Fruit fly (Drosophila melanogaster): Measurements from ENCODE around the gene CG15387.

CG15387 gene

dm6 chr2L:2177969-2178809, 47.9 kb downstream of the CG15387 start, which contains the start of gene aop (continued):
- TF ChIP-seq pita (GFP tag; optimal IDR thresholded peaks at IDR 0.05) (no peak), ato (GFP tag; IDR thresholded peaks at IDR 0.05; ENCODE audit: partially characterized antibody) (peak; percentile 61; the same call in 1 of the 2 replicates), CG15601 (tag; optimal IDR thresholded peaks at IDR 0.05) (peak; percentile 25), Dip3 (GFP tag; optimal IDR thresholded peaks at IDR 0.05) (no peak), CG5180 (GFP tag; optimal IDR thresholded peaks at IDR 0.05) (peak; percentile 95), H15 (GFP tag; IDR thresholded peaks at IDR 0.05) (no peak), org-1 (GFP tag; optimal IDR thresholded peaks at IDR 0.05) (no peak), dimm (GFP tag; IDR thresholded peaks at IDR 0.05) (no peak), CG7556 (GFP tag; optimal IDR thresholded peaks at IDR 0.05) (peak; percentile 13), CG5245 (GFP tag; optimal IDR thresholded peaks at IDR 0.05) (no peak), gce (GFP tag; IDR thresholded peaks at IDR 0.05) (no peak), CG14710 (tag; optimal IDR thresholded peaks at IDR 0.05) (peak; percentile 15), sima (GFP tag; optimal IDR thresholded peaks at IDR 0.05) (no peak), CG18764 (GFP tag; optimal IDR thresholded peaks at IDR 0.05) (peak; percentile 24), sug (tag; optimal IDR thresholded peaks at IDR 0.05) (no peak), Adf1 (GFP tag; IDR thresholded peaks at IDR 0.05) (no peak; the same call in 1 of the 2 replicates), pros (GFP tag; optimal IDR thresholded peaks at IDR 0.05) (peak; percentile 72), abd-A (tag; optimal IDR thresholded peaks at IDR 0.05) (peak; percentile 57), CG7963 (GFP tag; IDR thresholded peaks at IDR 0.05; ENCODE audit: partially characterized antibody) (peak; percentile 21; the same call in 1 of the 3 replicates), CG2116 (GFP tag; optimal IDR thresholded peaks at IDR 0.05) (peak; percentile 13), CG9727 (GFP tag; optimal IDR thresholded peaks at IDR 0.05) (peak; percentile 27), CG14965 (GFP tag; optimal IDR thresholded peaks at IDR 0.05; ENCODE audit: borderline replicate concordance) (no peak), Vsx1 (GFP tag; optimal IDR thresholded peaks at IDR 0.05) (peak; percentile 44), dmrt11E (tag; optimal IDR thresholded peaks at IDR 0.05) (peak; percentile 8), gcm (GFP tag; optimal IDR thresholded peaks at IDR 0.05) (no peak), zfh1 (GFP tag; IDR thresholded peaks at IDR 0.05) (0 out of 3 replicates have a peak, but pooled peaks have one; percentile 48), CG31441 (GFP tag; IDR thresholded peaks at IDR 0.05) (peak; percentile 33; the same call in 1 of the 2 replicates), fd102C (GFP tag; optimal IDR thresholded peaks at IDR 0.05) (peak; percentile 77), CG6791 (GFP tag; IDR thresholded peaks at IDR 0.05; ENCODE audit: partially characterized antibody) (no peak), Gsc (GFP tag; IDR thresholded peaks at IDR 0.05) (no peak), ash1 (GFP tag; optimal IDR thresholded peaks at IDR 0.05) (peak; percentile 71), CG14014 (GFP tag; IDR thresholded peaks at IDR 0.05) (0 out of 2 replicates have a peak, but pooled peaks have one; percentile 5), Atf3 (GFP tag; optimal IDR thresholded peaks at IDR 0.05) (no peak), slp2 (GFP tag; optimal IDR thresholded peaks at IDR 0.05) (no peak), CG2202 (tag; optimal IDR thresholded peaks at IDR 0.05) (peak; percentile 10), CG16813 (GFP tag; IDR thresholded peaks at IDR 0.05; ENCODE audit: partially characterized antibody) (no peak; the same call in 2 of the 3 replicates), CG11696 (GFP tag; IDR thresholded peaks at IDR 0.05) (no peak), ssp (GFP tag; IDR thresholded peaks at IDR 0.05) (peak; percentile 1; the same call in 1 of the 2 replicates), Hey (tag; optimal IDR thresholded peaks at IDR 0.05) (no peak), wek (GFP tag; optimal IDR thresholded peaks at IDR 0.05) (no peak), salm (tag; optimal IDR thresholded peaks at IDR 0.05) (no peak), Sry-δ (GFP tag; optimal IDR thresholded peaks at IDR 0.05) (no peak), HLHmδ (GFP tag; optimal IDR thresholded peaks at IDR 0.05) (peak; percentile 61), fu2 (GFP tag; optimal IDR thresholded peaks at IDR 0.05) (no peak), CG7839 (tag; optimal IDR thresholded peaks at IDR 0.05) (peak; percentile 21), CG42726 (GFP tag; IDR thresholded peaks at IDR 0.05; ENCODE audit: partially characterized antibody) (peak; percentile 61; the same call in 1 of the 2 replicates), ci (GFP tag; IDR thresholded peaks at IDR 0.05) (peak; percentile 75; the same call in 2 of the 3 replicates), shn (GFP tag; optimal IDR thresholded peaks at IDR 0.05) (no peak)

Measured in whole organism, embryonic.